Fruit fly (Drosophila melanogaster) whole organism, embryonic: ENCODE measurements around the gene PK1-R.
A peak's percentile ranks its signal among the peaks of the same experiment; 100 is the strongest.

Experiments used
- ATbp ChIP-seq: fragments of 200-800 bp; sonication (Bioruptor generic); optimal IDR thresholded peaks from 2 replicates; lab custom pipeline; 2017; ENCODE audit warnings: missing biosample characterization, mild to moderate bottlenecking, missing genetic modification characterization, missing genetic modification reagents
- B-H2 ChIP-seq: fragments of 200-800 bp; sonication (Bioruptor generic); optimal IDR thresholded peaks from 2 replicates; lab custom pipeline; 2018; ENCODE audit warnings: missing biosample characterization, mild to moderate bottlenecking, missing genetic modification characterization
- BEAF-32 ChIP-seq: fragments of 200-800 bp; sonication (Bioruptor generic); optimal IDR thresholded peaks from 3 replicates; lab custom pipeline; 2017; ENCODE audit warnings: missing biosample characterization, missing genetic modification characterization, mild to moderate bottlenecking, moderate library complexity, missing genetic modification reagents
- CG11560 ChIP-seq: fragments of 200-800 bp; sonication (Bioruptor generic); IDR thresholded peaks from 3 replicates; pipeline ENCODE4 v1.3.6; 2022; ENCODE audit warnings: missing biosample characterization, missing genetic modification characterization
- CG12219 ChIP-seq: fragments of 200-800 bp; sonication (Bioruptor generic); optimal IDR thresholded peaks from 3 replicates; lab custom pipeline; 2018; ENCODE audit warnings: missing biosample characterization, mild to moderate bottlenecking, missing genetic modification characterization
- CG12299 ChIP-seq: fragments of 200-800 bp; sonication (Bioruptor generic); optimal IDR thresholded peaks from 2 replicates; lab custom pipeline; 2018; ENCODE audit warnings: missing biosample characterization, mild to moderate bottlenecking, missing genetic modification characterization
- CG13296 ChIP-seq: fragments of 200-800 bp; sonication (Bioruptor generic); optimal IDR thresholded peaks from 3 replicates; lab custom pipeline; 2018; ENCODE audit warnings: missing biosample characterization, mild to moderate bottlenecking, missing genetic modification characterization
- CG14710 ChIP-seq: fragments of 200-800 bp; sonication (Bioruptor generic); optimal IDR thresholded peaks from 3 replicates; lab custom pipeline; 2019; ENCODE audit warnings: missing biosample characterization, mild to moderate bottlenecking, missing genetic modification characterization, moderate library complexity
- CG15514 ChIP-seq: fragments of 200-800 bp; sonication (Bioruptor generic); optimal IDR thresholded peaks from 3 replicates; lab custom pipeline; 2017; ENCODE audit warnings: missing biosample characterization, missing genetic modification characterization, mild to moderate bottlenecking, moderate library complexity, missing genetic modification reagents
- CG18262 ChIP-seq: fragments of 200-800 bp; optimal IDR thresholded peaks from 3 replicates; lab custom pipeline; 2019; ENCODE audit warnings: missing biosample characterization, mild to moderate bottlenecking, missing genetic modification characterization, moderate library complexity
- CG1832 ChIP-seq: fragments of 200-800 bp; sonication (Bioruptor generic); optimal IDR thresholded peaks from 2 replicates; lab custom pipeline; 2017; ENCODE audit warnings: missing biosample characterization, mild to moderate bottlenecking, missing genetic modification characterization, inconsistent platforms
- CG2202 ChIP-seq: fragments of 200-800 bp; sonication (Bioruptor generic); optimal IDR thresholded peaks from 2 replicates; lab custom pipeline; 2018; ENCODE audit warnings: missing biosample characterization, mild to moderate bottlenecking, missing genetic modification characterization
- CG2875 ChIP-seq: fragments of 200-800 bp; sonication (Bioruptor generic); optimal IDR thresholded peaks from 2 replicates; lab custom pipeline; 2017; ENCODE audit warnings: missing biosample characterization, mild to moderate bottlenecking, missing genetic modification characterization, missing genetic modification reagents
- CG30431 ChIP-seq: fragments of 200-800 bp; sonication (Bioruptor generic); optimal IDR thresholded peaks from 2 replicates; lab custom pipeline; 2017; ENCODE audit warnings: missing biosample characterization, missing genetic modification characterization
- CG31224 ChIP-seq: fragments of 200-800 bp; sonication (Bioruptor generic); IDR thresholded peaks from 2 replicates; pipeline ENCODE4 v1.3.6; 2022; ENCODE audit warnings: missing biosample characterization, missing genetic modification characterization
- CG31365 ChIP-seq: fragments of 200-800 bp; sonication (Bioruptor generic); optimal IDR thresholded peaks from 2 replicates; lab custom pipeline; 2018; ENCODE audit warnings: missing biosample characterization, mild to moderate bottlenecking, missing genetic modification characterization
- CG33557 ChIP-seq: fragments of 200-800 bp; sonication (Bioruptor generic); optimal IDR thresholded peaks from 2 replicates; lab custom pipeline; 2019; ENCODE audit warnings: missing biosample characterization, mild to moderate bottlenecking, missing genetic modification characterization, moderate library complexity
- CG3838 ChIP-seq: fragments of 200-800 bp; sonication (Bioruptor generic); optimal IDR thresholded peaks from 3 replicates; lab custom pipeline; 2016; ENCODE audit warnings: missing biosample characterization, missing genetic modification characterization
- CG5180 ChIP-seq: fragments of 200-800 bp; sonication (Bioruptor generic); optimal IDR thresholded peaks from 3 replicates; lab custom pipeline; 2017; ENCODE audit warnings: missing biosample characterization, missing genetic modification characterization, mild to moderate bottlenecking, moderate library complexity, missing genetic modification reagents
- CG6765 ChIP-seq: fragments of 200-800 bp; sonication (Bioruptor generic); optimal IDR thresholded peaks from 3 replicates; lab custom pipeline; 2017; ENCODE audit warnings: missing biosample characterization, mild to moderate bottlenecking, missing genetic modification characterization
- CG7271 ChIP-seq: fragments of 200-800 bp; sonication (Bioruptor generic); optimal IDR thresholded peaks from 2 replicates; lab custom pipeline; 2018; ENCODE audit warnings: missing biosample characterization, mild to moderate bottlenecking, missing genetic modification characterization, moderate library complexity
- CG8944 ChIP-seq: fragments of 200-800 bp; sonication (Bioruptor generic); optimal IDR thresholded peaks from 3 replicates; lab custom pipeline; 2016; ENCODE audit warnings: missing biosample characterization, missing genetic modification characterization
- D19A ChIP-seq: fragments of 200-800 bp; optimal IDR thresholded peaks from 3 replicates; lab custom pipeline; 2019; ENCODE audit warnings: missing biosample characterization, mild to moderate bottlenecking, missing genetic modification characterization, moderate library complexity
- Drgx ChIP-seq: fragments of 200-800 bp; sonication (Bioruptor generic); IDR thresholded peaks from 2 replicates; pipeline ENCODE4 v1.3.6; 2022; ENCODE audit warnings: missing biosample characterization, missing genetic modification characterization
- GATAe ChIP-seq: fragments of 200-800 bp; sonication (Bioruptor generic); conservative IDR thresholded peaks from 2 replicates; pipeline ENCODE4 v1.3.6; 2022; ENCODE audit warnings: missing biosample characterization, missing genetic modification characterization
- H2.0 ChIP-seq: fragments of 200-800 bp; sonication (Bioruptor generic); IDR thresholded peaks from 2 replicates; pipeline ENCODE4 v1.3.6; 2022; ENCODE audit warnings: missing biosample characterization, missing genetic modification characterization
- HLHmδ ChIP-seq: fragments of 200-800 bp; sonication (Bioruptor generic); optimal IDR thresholded peaks from 2 replicates; lab custom pipeline; 2018; ENCODE audit warnings: missing biosample characterization, mild to moderate bottlenecking, missing genetic modification characterization, moderate library complexity
- HmgZ ChIP-seq: fragments of 200-800 bp; sonication (Bioruptor generic); optimal IDR thresholded peaks from 2 replicates; lab custom pipeline; 2018; ENCODE audit warnings: missing biosample characterization, mild to moderate bottlenecking, missing genetic modification characterization
- MESR4 ChIP-seq: fragments of 200-800 bp; sonication (Bioruptor generic); optimal IDR thresholded peaks from 2 replicates; lab custom pipeline; 2018; ENCODE audit warnings: missing biosample characterization, mild to moderate bottlenecking, missing genetic modification characterization, moderate library complexity
- Rx ChIP-seq: fragments of 200-800 bp; sonication (Bioruptor generic); IDR thresholded peaks from 2 replicates; pipeline ENCODE4 v1.3.6; 2022; ENCODE audit warnings: missing biosample characterization, missing genetic modification characterization
- Sox100B ChIP-seq: fragments of 200-800 bp; sonication (Bioruptor generic); optimal IDR thresholded peaks from 3 replicates; lab custom pipeline; 2018; ENCODE audit warnings: missing biosample characterization, mild to moderate bottlenecking, missing genetic modification characterization
- Sox102F ChIP-seq: fragments of 200-800 bp; sonication (Bioruptor generic); optimal IDR thresholded peaks from 2 replicates; lab custom pipeline; 2018; ENCODE audit warnings: missing biosample characterization, mild to moderate bottlenecking, missing genetic modification characterization, moderate library complexity
- ara ChIP-seq: fragments of 200-800 bp; sonication (Bioruptor generic); IDR thresholded peaks from 2 replicates; pipeline ENCODE4 v1.3.6; 2022; ENCODE audit warnings: missing biosample characterization, missing genetic modification characterization
- crp ChIP-seq, 2 experiments: fragments of 200-800 bp; sonication (Bioruptor generic); optimal IDR thresholded peaks; 2 replicates in 1 of 2; 3 replicates in 1 of 2; lab custom pipeline; 2017; ENCODE audit warnings: missing biosample characterization in 2 of 2, missing genetic modification characterization in 2 of 2, mild to moderate bottlenecking in 1 of 2, moderate library complexity in 1 of 2
- dati ChIP-seq: fragments of 200-800 bp; sonication (Bioruptor generic); IDR thresholded peaks from 2 replicates; pipeline ENCODE4 v1.3.6; 2022; ENCODE audit warnings: missing biosample characterization, missing genetic modification characterization
- dimm ChIP-seq: fragments of 200-800 bp; sonication (Bioruptor generic); IDR thresholded peaks from 2 replicates; pipeline ENCODE4 v1.3.6; 2022; ENCODE audit warnings: missing biosample characterization, missing genetic modification characterization
- ems ChIP-seq: fragments of 200-800 bp; sonication (Bioruptor generic); optimal IDR thresholded peaks from 3 replicates; lab custom pipeline; 2016; ENCODE audit warnings: missing biosample characterization, missing genetic modification characterization
- fd3F ChIP-seq: fragments of 200-800 bp; sonication (Bioruptor generic); optimal IDR thresholded peaks from 2 replicates; lab custom pipeline; 2018; ENCODE audit warnings: missing biosample characterization, mild to moderate bottlenecking, missing genetic modification characterization, moderate library complexity
- hth ChIP-seq: fragments of >200 bp; optimal IDR thresholded peaks from 2 replicates; lab custom pipeline; 2017; ENCODE audit warnings: inconsistent platforms
- kni ChIP-seq: fragments of 200-800 bp; sonication (Bioruptor generic); optimal IDR thresholded peaks from 3 replicates; lab custom pipeline; 2017; ENCODE audit warnings: mild to moderate bottlenecking, missing biosample characterization, missing genetic modification reagents, missing genetic modification characterization
- mld ChIP-seq: fragments of 200-800 bp; sonication (Bioruptor generic); IDR thresholded peaks from 3 replicates; pipeline ENCODE4 v1.3.6; 2022; ENCODE audit warnings: missing biosample characterization, missing genetic modification characterization; ENCODE audit not compliant: partially characterized antibody
- org-1 ChIP-seq: fragments of 200-800 bp; sonication (Bioruptor generic); optimal IDR thresholded peaks from 2 replicates; lab custom pipeline; 2017; ENCODE audit warnings: missing biosample characterization, missing genetic modification characterization
- otp ChIP-seq: fragments of 200-800 bp; sonication (Bioruptor generic); IDR thresholded peaks from 3 replicates; pipeline ENCODE4, ENCODE4 v1.3.6; 2022; ENCODE audit warnings: missing biosample characterization, missing genetic modification characterization
- pum ChIP-seq: fragments of 200-800 bp; sonication (Bioruptor generic); optimal IDR thresholded peaks from 2 replicates; lab custom pipeline; 2016; ENCODE audit warnings: missing biosample characterization, missing genetic modification characterization
- ro ChIP-seq: fragments of 200-800 bp; sonication (Bioruptor generic); IDR thresholded peaks from 2 replicates; pipeline ENCODE4 v1.3.6; 2022; ENCODE audit warnings: missing biosample characterization, missing genetic modification characterization
- schlank ChIP-seq: fragments of 200-800 bp; sonication (Bioruptor generic); optimal IDR thresholded peaks from 2 replicates; lab custom pipeline; 2018; ENCODE audit warnings: missing biosample characterization, mild to moderate bottlenecking, missing genetic modification characterization
- trem ChIP-seq: fragments of 200-800 bp; optimal IDR thresholded peaks from 3 replicates; lab custom pipeline; 2019; ENCODE audit warnings: missing biosample characterization, mild to moderate bottlenecking, missing genetic modification characterization, moderate library complexity
- usp ChIP-seq: fragments of >200 bp; optimal IDR thresholded peaks from 2 replicates; lab custom pipeline; 2017; ENCODE audit warnings: missing biosample characterization, missing genetic modification characterization
- yki ChIP-seq: fragments of >200 bp; optimal IDR thresholded peaks from 3 replicates; lab custom pipeline; 2018
- zen ChIP-seq: fragments of 200-800 bp; sonication (Bioruptor generic); optimal IDR thresholded peaks from 3 replicates; lab custom pipeline; 2018; ENCODE audit warnings: missing biosample characterization, mild to moderate bottlenecking, missing genetic modification characterization, moderate library complexity
- zfh1 ChIP-seq: fragments of 200-800 bp; sonication (Bioruptor generic); IDR thresholded peaks from 3 replicates; pipeline ENCODE4 v1.3.6; 2022; ENCODE audit warnings: missing biosample characterization, missing genetic modification characterization

Gene PK1-R

DNA sequence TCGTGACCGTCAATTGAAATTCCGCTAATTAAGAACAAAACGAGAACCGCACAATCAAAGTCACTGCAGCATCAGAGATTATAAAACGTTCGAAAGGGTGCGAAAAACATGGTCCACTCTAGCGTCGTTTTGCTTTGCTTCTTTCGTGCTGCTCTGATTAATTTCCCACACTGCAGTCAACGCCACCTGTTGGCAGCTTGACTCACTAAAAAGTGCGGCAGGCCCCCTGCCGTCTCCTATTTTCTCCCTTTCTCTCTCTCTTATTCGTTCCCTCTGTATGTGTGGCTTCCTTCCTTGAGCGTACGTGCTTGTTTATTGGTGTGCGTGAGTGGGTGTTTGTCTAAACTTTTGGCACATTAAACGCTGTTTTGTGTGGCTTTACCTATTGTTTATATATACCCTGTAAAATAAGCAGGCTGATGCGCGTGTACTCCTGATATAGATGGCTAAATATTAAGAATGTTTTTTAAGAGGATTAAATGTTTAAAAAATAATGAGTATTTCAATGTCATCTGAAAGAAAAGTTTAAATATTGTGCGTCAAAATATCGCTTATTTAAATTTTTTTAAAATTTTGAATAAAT is 4.3 kb downstream of the PK1-R start (continued):
- TF ChIP-seq B-H2 (GFP tag; lab: Kevin White, UChicago) (no peak), dati (no peak), ara (GFP tag; lab: Robert Waterston, UW) (no peak), schlank (no peak), CG12219 (no peak), ro (GFP tag; lab: Robert Waterston, UW) (no peak), CG8944 (GFP tag; lab: Kevin White, UChicago) (no peak), trem (no peak), Rx (GFP tag; lab: Robert Waterston, UW) (no peak), GATAe (no peak), MESR4 (no peak), zen (no peak), CG18262 (no peak), pum (GFP tag; lab: Kevin White, UChicago) (no peak), CG1832 (GFP tag; lab: Kevin White, UChicago) (no peak), D19A (tag; lab: Kevin White, UChicago) (no peak), CG31365 (no peak), CG7271 (tag; lab: Kevin White, UChicago) (no peak), dimm (GFP tag; lab: Robert Waterston, UW) (no peak), mld (GFP tag; lab: Robert Waterston, UW) (no peak), CG6765 (GFP tag; lab: Kevin White, UChicago) (no peak), H2.0 (GFP tag; lab: Robert Waterston, UW) (no peak; the same call in 1 of the 2 replicates), Sox102F (GFP tag; lab: Kevin White, UChicago) (no peak), CG2202 (tag; lab: Kevin White, UChicago) (no peak), CG15514 (GFP tag; lab: Kevin White, UChicago) (no peak), CG13296 (GFP tag; lab: Kevin White, UChicago) (no peak), fd3F (GFP tag; lab: Kevin White, UChicago) (no peak), CG12299 (no peak), CG30431 (GFP tag; lab: Kevin White, UChicago) (no peak), org-1 (no peak), crp (GFP tag; optimal IDR thresholded peaks at IDR 0.05; lab: Kevin White, UChicago) (no peak), CG11560 (tag; lab: Robert Waterston, UW) (no peak), CG2875 (GFP tag; lab: Kevin White, UChicago) (no peak), CG5180 (GFP tag; lab: Kevin White, UChicago) (no peak), hth (lab: Kevin White, UChicago) (no peak), yki (lab: Kevin White, UChicago) (no peak), zfh1 (GFP tag; lab: Robert Waterston, UW) (0 out of 3 replicates have a peak, but pooled peaks have one; percentile 45), ems (GFP tag; lab: Kevin White, UChicago) (no peak), CG33557 (GFP tag; lab: Kevin White, UChicago) (no peak), otp (0 out of 3 replicates have a peak, but pooled peaks have one; percentile 30), ATbp (GFP tag; lab: Kevin White, UChicago) (no peak), HmgZ (tag; lab: Kevin White, UChicago) (no peak), HLHmδ (GFP tag; lab: Kevin White, UChicago) (no peak), BEAF-32 (GFP tag; lab: Kevin White, UChicago) (no peak), usp (no peak), CG14710 (tag; lab: Kevin White, UChicago) (no peak), Drgx (GFP tag; lab: Robert Waterston, UW) (peak; percentile 32; the same call in 1 of the 2 replicates), CG3838 (GFP tag; lab: Kevin White, UChicago) (no peak), Sox100B (GFP tag; lab: Kevin White, UChicago) (peak; percentile 18), kni (GFP tag; lab: Kevin White, UChicago) (no peak), CG31224 (no peak)
